Worm (Caenorhabditis elegans) whole organism, L4 larva: ENCODE data around the gene del-6.

ENCODE experiments used
- F26F4.8 ChIP-seq: fragments of 200-800 bp; sonication (Bioruptor generic); conservative IDR thresholded peaks from 2 replicates; pipeline ENCODE4 v1.3.6; 2022; ENCODE audit warnings: missing genetic modification characterization, missing compliant biosample characterization
- F37D6.2 ChIP-seq: sonication (generic microtip); optimal IDR thresholded peaks from 2 replicates; lab custom pipeline; 2016; ENCODE audit warnings: mild to moderate bottlenecking, missing genetic modification characterization, missing compliant biosample characterization
- F44E2.7 ChIP-seq: fragments of 200-800 bp; sonication (Bioruptor generic); IDR thresholded peaks from 2 replicates; pipeline ENCODE4 v2.1.2; 2022; ENCODE audit warnings: missing genetic modification characterization, missing compliant biosample characterization
- F49E8.2 ChIP-seq: sonication (generic microtip); optimal IDR thresholded peaks from 2 replicates; lab custom pipeline; 2016; ENCODE audit warnings: missing compliant biosample characterization, mild to moderate bottlenecking, missing genetic modification characterization, borderline replicate concordance
- Y5F2A.4 ChIP-seq: fragments of 200-800 bp; sonication (Bioruptor generic); optimal IDR thresholded peaks from 2 replicates; lab custom pipeline; 2018; ENCODE audit warnings: mild to moderate bottlenecking, missing genetic modification characterization, missing compliant biosample characterization
- Y75B8A.6 ChIP-seq: fragments of 200-800 bp; sonication (Bioruptor generic); IDR thresholded peaks from 2 replicates; pipeline ENCODE4 v1.3.6; 2022; ENCODE audit warnings: missing genetic modification reagents, missing genetic modification characterization, missing compliant biosample characterization
- aha-1 ChIP-seq: fragments of 150-350 bp; peaks from one replicate; lab custom pipeline; 2014; ENCODE audit warnings: missing biosample characterization, missing genetic modification characterization
- ama-1 ChIP-seq: fragments of 150-350 bp; optimal IDR thresholded peaks from 2 replicates; lab custom pipeline; 2014; ENCODE audit warnings: inconsistent platforms, mixed read lengths
- daf-16 ChIP-seq, 3 experiments: sonication (generic microtip); optimal IDR thresholded peaks; 2 replicates each; lab custom pipeline; 2016 to 2017; ENCODE audit warnings: missing genetic modification characterization in 3 of 3, missing genetic modification reagents in 3 of 3, mild to moderate bottlenecking in 2 of 3, missing compliant biosample characterization in 2 of 3, missing biosample characterization in 1 of 3, moderate library complexity in 1 of 3
- dmd-6 ChIP-seq: fragments of 200-800 bp; sonication (Bioruptor generic); IDR thresholded peaks from 2 replicates; pipeline ENCODE4 v1.3.6; 2022; ENCODE audit warnings: missing genetic modification reagents, missing genetic modification characterization, missing compliant biosample characterization
- dmd-9 ChIP-seq: fragments of 200-800 bp; sonication (Bioruptor generic); IDR thresholded peaks from 2 replicates; pipeline ENCODE4 v1.3.6; 2022; ENCODE audit warnings: missing genetic modification reagents, missing genetic modification characterization, missing compliant biosample characterization
- dpl-1 ChIP-seq: fragments of 150-350 bp; optimal IDR thresholded peaks from 2 replicates; lab custom pipeline; 2014; ENCODE audit warnings: missing biosample characterization, missing genetic modification reagents, missing genetic modification characterization
- duxl-1 ChIP-seq: sonication (generic microtip); optimal IDR thresholded peaks from 2 replicates; lab custom pipeline; 2016; ENCODE audit warnings: mild to moderate bottlenecking, missing genetic modification characterization, moderate library complexity, missing compliant biosample characterization; ENCODE audit not compliant: poor library complexity
- dve-1 ChIP-seq: sonication (generic microtip); optimal IDR thresholded peaks from 2 replicates; lab custom pipeline; 2017; ENCODE audit warnings: antibody characterized with exemption, mild to moderate bottlenecking, missing genetic modification characterization, missing compliant biosample characterization; ENCODE audit not compliant: insufficient read depth
- egl-27 ChIP-seq: sonication (generic microtip); optimal IDR thresholded peaks from 3 replicates; lab custom pipeline; 2017; ENCODE audit warnings: missing biosample characterization, missing genetic modification reagents, missing genetic modification characterization
- egl-43 ChIP-seq: fragments of 200-800 bp; sonication (Bioruptor generic); IDR thresholded peaks from 2 replicates; pipeline ENCODE4 v1.3.6; 2022; ENCODE audit warnings: missing genetic modification reagents, missing genetic modification characterization, missing compliant biosample characterization
- fkh-10 ChIP-seq: fragments of 150-350 bp; optimal IDR thresholded peaks from 2 replicates; lab custom pipeline; 2014; ENCODE audit warnings: missing biosample characterization, missing genetic modification reagents, missing genetic modification characterization
- hif-1 ChIP-seq, 2 experiments: sonication (generic microtip); optimal IDR thresholded peaks; 2 replicates each; lab custom pipeline; 2016 to 2017; ENCODE audit warnings: missing compliant biosample characterization in 2 of 2, missing genetic modification characterization in 2 of 2, missing genetic modification reagents in 2 of 2, missing genotype in 2 of 2, mild to moderate bottlenecking in 1 of 2
- hlh-11 ChIP-seq: fragments of 200-800 bp; sonication (Bioruptor generic); optimal IDR thresholded peaks from 2 replicates; lab custom pipeline; 2018; ENCODE audit warnings: mild to moderate bottlenecking, missing genetic modification characterization, missing compliant biosample characterization
- hmg-1.1 ChIP-seq: fragments of 200-800 bp; sonication (Bioruptor generic); IDR thresholded peaks from 2 replicates; pipeline ENCODE4 v1.3.6; 2022; ENCODE audit warnings: missing genetic modification reagents, missing genetic modification characterization, missing compliant biosample characterization
- lim-7 ChIP-seq: fragments of 200-800 bp; sonication (Bioruptor generic); IDR thresholded peaks from 2 replicates; pipeline ENCODE4 v1.3.6; 2022; ENCODE audit warnings: missing genetic modification characterization, missing compliant biosample characterization
- lin-1 ChIP-seq: fragments of 200-800 bp; sonication (Bioruptor generic); IDR thresholded peaks from 2 replicates; pipeline ENCODE4 v1.3.6; 2022; ENCODE audit warnings: missing genetic modification reagents, missing genetic modification characterization, missing compliant biosample characterization
- lin-38 ChIP-seq: fragments of 200-800 bp; sonication (Bioruptor generic); IDR thresholded peaks from 2 replicates; pipeline ENCODE4 v1.3.6; 2022; ENCODE audit warnings: missing genetic modification reagents, missing genetic modification characterization, missing compliant biosample characterization
- lir-3 ChIP-seq: sonication (generic microtip); optimal IDR thresholded peaks from 2 replicates; lab custom pipeline; 2016; ENCODE audit warnings: mild to moderate bottlenecking, missing genetic modification characterization, missing compliant biosample characterization
- lsy-2 ChIP-seq, 2 experiments: fragments of 150-350 bp in 1 of 2; sonication (generic microtip) in 1 of 2; optimal IDR thresholded peaks; 2 replicates each; lab custom pipeline; 2014 to 2017; ENCODE audit warnings: missing biosample characterization in 2 of 2, missing genetic modification characterization in 2 of 2
- madf-5 ChIP-seq, 2 experiments: fragments of 200-800 bp; sonication (Bioruptor generic); IDR thresholded peaks; 2 replicates each; pipeline ENCODE4 v1.3.6; 2022; ENCODE audit warnings: missing compliant biosample characterization in 2 of 2, missing genetic modification characterization in 2 of 2
- mdl-1 ChIP-seq, 2 experiments: fragments of 150-350 bp in 1 of 2; sonication (generic microtip) in 1 of 2; optimal IDR thresholded peaks; 2 replicates each; lab custom pipeline; 2014 to 2017; ENCODE audit warnings: missing biosample characterization in 2 of 2, missing genetic modification characterization in 2 of 2
- mep-1 ChIP-seq: fragments of 150-350 bp; sonication (generic microtip); optimal IDR thresholded peaks from 3 replicates; lab custom pipeline; 2014; ENCODE audit warnings: missing biosample characterization, missing genetic modification characterization
- mes-2 ChIP-seq: sonication (generic microtip); optimal IDR thresholded peaks from 2 replicates; lab custom pipeline; 2016; ENCODE audit warnings: missing genotype, mild to moderate bottlenecking, missing genetic modification characterization, missing compliant biosample characterization; ENCODE audit not compliant: poor library complexity, severe bottlenecking
- mxl-2 ChIP-seq: fragments of 200-800 bp; sonication (Bioruptor generic); conservative IDR thresholded peaks from 2 replicates; pipeline ENCODE4 v1.3.6; 2022; ENCODE audit warnings: missing genetic modification reagents, missing genetic modification characterization, missing compliant biosample characterization
- nhr-28 ChIP-seq: fragments of 150-350 bp; optimal IDR thresholded peaks from 2 replicates; lab custom pipeline; 2014; ENCODE audit warnings: missing biosample characterization, missing genetic modification characterization
- nhr-48 ChIP-seq: sonication (generic microtip); optimal IDR thresholded peaks from 2 replicates; lab custom pipeline; 2016; ENCODE audit warnings: mild to moderate bottlenecking, missing genetic modification characterization, missing compliant biosample characterization
- nhr-6 ChIP-seq: fragments of 150-350 bp; optimal IDR thresholded peaks from 2 replicates; lab custom pipeline; 2014; ENCODE audit warnings: missing biosample characterization, missing genetic modification characterization
- nhr-76 ChIP-seq: fragments of 150-350 bp; optimal IDR thresholded peaks from 2 replicates; lab custom pipeline; 2014; ENCODE audit warnings: missing biosample characterization, missing genetic modification characterization
- php-3 ChIP-seq: fragments of 200-800 bp; sonication (Bioruptor generic); IDR thresholded peaks from 2 replicates; pipeline ENCODE4 v1.3.6; 2022; ENCODE audit warnings: missing genetic modification reagents, missing genetic modification characterization, missing compliant biosample characterization
- pqm-1 ChIP-seq: sonication (generic microtip); optimal IDR thresholded peaks from 2 replicates; lab custom pipeline; 2017; ENCODE audit warnings: missing biosample characterization, missing genetic modification characterization
- snpc-1.2 ChIP-seq: fragments of 200-800 bp; sonication (Bioruptor generic); IDR thresholded peaks from 2 replicates; pipeline ENCODE4 v1.3.6; 2022; ENCODE audit warnings: missing genetic modification reagents, missing genetic modification characterization, missing compliant biosample characterization
- unc-62 ChIP-seq, 3 experiments: fragments of 150-350 bp in 1 of 3; sonication (generic microtip); optimal IDR thresholded peaks in 2 of 3; peaks in 1 of 3; 1 replicate in 1 of 3; 2 replicates in 2 of 3; lab custom pipeline; 2014 to 2017; ENCODE audit warnings: missing biosample characterization in 3 of 3, missing genetic modification characterization in 3 of 3, missing genetic modification reagents in 3 of 3, missing genotype in 1 of 3
- vab-7 ChIP-seq: fragments of 200-800 bp; sonication (Bioruptor generic); IDR thresholded peaks from 2 replicates; pipeline ENCODE4 v1.3.6; 2022; ENCODE audit warnings: missing genetic modification reagents, missing genetic modification characterization, missing compliant biosample characterization
- zfp-3 ChIP-seq: fragments of 200-800 bp; sonication (Bioruptor generic); conservative IDR thresholded peaks from 2 replicates; pipeline ENCODE4 v1.3.6; 2022; ENCODE audit warnings: missing genetic modification reagents, missing genetic modification characterization, missing compliant biosample characterization
- zip-11 ChIP-seq: fragments of 200-800 bp; sonication (Bioruptor generic); IDR thresholded peaks from 2 replicates; pipeline ENCODE4 v1.3.6; 2022; ENCODE audit warnings: missing genetic modification characterization, missing compliant biosample characterization
- ztf-11 ChIP-seq: fragments of 150-350 bp; optimal IDR thresholded peaks from 2 replicates; lab custom pipeline; 2014; ENCODE audit warnings: missing biosample characterization, missing genetic modification characterization

del-6 gene

ce11 chrV:10525902-10526301 lies 46.8 kb upstream of the del-6 start, which contains the start of the genes C35A5.8 and hda-11 (continued):
- TF ChIP-seq zip-11 (GFP tag; lab: Robert Waterston, UW) = no peak
- TF ChIP-seq php-3 (GFP tag; lab: Robert Waterston, UW) = no peak
- TF ChIP-seq Y75B8A.6 (GFP tag; lab: Robert Waterston, UW) = no peak
- TF ChIP-seq F49E8.2 (tag; lab: Kevin White, UChicago) = no peak
- peak; percentile 32 for TF ChIP-seq nhr-6 (tag; lab: Kevin White, UChicago)
- TF ChIP-seq ama-1 = no peak
- TF ChIP-seq hif-1 (tag; optimal IDR thresholded peaks at IDR 0.05; lab: Kevin White, UChicago) = peak in 1 of 2 experiments; percentile 89
- no peak for TF ChIP-seq egl-27
- TF ChIP-seq zfp-3 (GFP tag; lab: Robert Waterston, UW) = peak; percentile 46; the same call in 1 of the 2 replicates
- TF ChIP-seq nhr-76 = no peak
- no peak for TF ChIP-seq madf-5 (GFP tag; IDR thresholded peaks at IDR 0.05; lab: Robert Waterston, UW)
- TF ChIP-seq nhr-48 = peak; percentile 31
- no peak for TF ChIP-seq snpc-1.2
- no peak for TF ChIP-seq lin-1 (GFP tag; lab: Robert Waterston, UW)

DNA sequence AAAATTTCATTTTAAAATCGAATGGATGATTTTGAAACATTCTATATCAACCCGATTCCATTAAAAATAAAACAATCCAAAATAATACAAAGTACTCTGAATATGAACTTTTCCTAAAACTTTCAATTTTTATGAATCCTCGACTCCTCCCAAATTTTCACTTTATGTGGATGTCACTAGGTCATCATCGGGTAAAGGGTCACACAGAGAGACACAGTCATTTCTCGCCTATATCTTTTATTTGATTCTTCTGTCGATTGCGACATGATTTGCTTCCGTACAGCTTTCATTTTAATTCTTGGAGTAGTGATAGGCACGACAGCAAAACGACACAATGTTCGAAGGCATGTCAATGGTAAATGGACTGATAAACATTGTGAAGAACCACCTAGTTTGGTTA lies 44.2 kb upstream of the del-6 start, which contains the start of gene F25D1.3:
F25D1.3 (plus strand) TSS at position 225 of the 400 bp plus-strand sequence.
- TF ChIP-seq duxl-1 (tag; lab: Kevin White, UChicago) (no peak), F44E2.7 (GFP tag; lab: Robert Waterston, UW) (no peak), hmg-1.1 (no peak), lim-7 (GFP tag; lab: Robert Waterston, UW) (no peak), dmd-9 (GFP tag; lab: Robert Waterston, UW) (no peak)

DNA sequence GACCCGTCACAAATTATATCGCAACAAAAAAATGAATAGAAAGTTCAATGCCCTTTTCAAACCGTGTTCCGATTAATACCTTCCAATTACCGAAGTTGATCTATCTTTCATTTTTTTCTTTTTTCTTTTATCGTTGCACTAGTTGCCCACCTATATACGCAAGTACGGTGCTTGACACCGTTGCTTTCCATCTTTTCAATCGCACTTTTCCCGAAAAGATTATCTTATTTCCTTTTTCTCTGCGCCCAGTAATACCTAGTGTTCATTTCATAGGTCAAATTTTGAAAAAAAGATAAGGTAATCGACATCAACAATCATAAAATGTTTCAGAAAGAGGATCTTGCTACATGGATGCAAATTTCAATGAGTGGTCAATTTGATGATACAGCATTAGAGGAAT lies 43.1 kb upstream of the del-6 start:
- TF ChIP-seq nhr-28 (tag; lab: Kevin White, UChicago) (peak; percentile 31), dpl-1 (GFP tag; lab: Kevin White, UChicago) (no peak), egl-43 (no peak), aha-1 (tag; lab: Kevin White, UChicago) (peak; percentile 90)

DNA sequence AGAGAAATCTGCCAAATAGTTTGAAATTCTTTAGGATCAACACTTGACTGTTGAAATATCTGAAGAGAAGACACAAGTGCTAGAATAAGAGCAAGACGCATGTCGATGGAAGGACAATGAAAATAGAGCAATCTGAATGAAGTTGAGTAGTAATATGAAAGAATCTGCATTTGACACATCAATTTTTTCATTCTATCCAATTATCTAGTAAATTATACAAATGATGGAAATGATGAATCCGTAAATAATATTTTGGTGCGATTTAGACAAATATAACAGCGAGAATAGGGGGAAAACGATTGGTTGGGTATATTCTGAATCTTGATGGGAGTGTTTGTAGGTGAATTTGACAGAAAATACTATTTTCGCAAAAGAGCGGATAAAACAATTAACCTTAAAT lies 40.0 kb upstream of the del-6 start, which contains the start of gene txt-10:
txt-10 (minus strand) TSS at position 101 of the 400 bp plus-strand sequence.
- TF ChIP-seq aha-1 (tag; lab: Kevin White, UChicago) = peak; percentile 34
- peak in 1 of 2 experiments; percentile 88 for TF ChIP-seq unc-62 (GFP tag; optimal IDR thresholded peaks at IDR 0.05 in 1 of 2; lab: Kevin White, UChicago)
- TF ChIP-seq unc-62 (tag; optimal IDR thresholded peaks at IDR 0.05; lab: Kevin White, UChicago) = no peak
- TF ChIP-seq mep-1 (tag; lab: Kevin White, UChicago) = peak; percentile 9
- TF ChIP-seq ztf-11 (tag; lab: Kevin White, UChicago) = no peak
- no peak for TF ChIP-seq fkh-10 (GFP tag; lab: Kevin White, UChicago)

ce11 chrV:10535325-10535724 lies 37.4 kb upstream of the del-6 start:
- TF ChIP-seq nhr-28 (tag; lab: Kevin White, UChicago) (peak; percentile 55), egl-43 (0 out of 2 replicates have a peak, but pooled peaks have one; percentile 26), lin-38 (GFP tag; lab: Robert Waterston, UW) (peak; percentile 29), dmd-6 (GFP tag; lab: Robert Waterston, UW) (peak; percentile 37), hmg-1.1 (0 out of 2 replicates have a peak, but pooled peaks have one; percentile 18), Y5F2A.4 (no peak), hif-1 (tag; optimal IDR thresholded peaks at IDR 0.05; lab: Kevin White, UChicago) (peak in 1 of 2 experiments; percentile 14), lsy-2 (tag; optimal IDR thresholded peaks at IDR 0.05; lab: Kevin White, UChicago) (peak in 1 of 2 experiments; percentile 48), daf-16 (GFP tag; optimal IDR thresholded peaks at IDR 0.05; lab: Kevin White, UChicago) (no peak), daf-16 (tag; optimal IDR thresholded peaks at IDR 0.05; lab: Kevin White, UChicago) (peak; percentile 39), vab-7 (no peak), ama-1 (no peak), mxl-2 (GFP tag; lab: Robert Waterston, UW) (no peak), dpl-1 (GFP tag; lab: Kevin White, UChicago) (peak; percentile 1), lir-3 (tag; lab: Kevin White, UChicago) (no peak), F26F4.8 (GFP tag; lab: Robert Waterston, UW) (0 out of 2 replicates have a peak, but pooled peaks have one; percentile 34), mdl-1 (tag; optimal IDR thresholded peaks at IDR 0.05; lab: Kevin White, UChicago) (peak in 1 of 2 experiments; percentile 71), F37D6.2 (tag; lab: Kevin White, UChicago) (no peak), mes-2 (tag; lab: Kevin White, UChicago) (peak; percentile 41), pqm-1 (tag; lab: Kevin White, UChicago) (peak; percentile 2), dve-1 (tag; lab: Kevin White, UChicago) (peak; percentile 61), hlh-11 (tag; lab: Kevin White, UChicago) (peak; percentile 36)
